Worm (Caenorhabditis elegans) whole organism, L3 larva: ENCODE measurements around the gene F09G2.1.

Experiments used
- aly-2 ChIP-seq: fragments of 150-350 bp; optimal IDR thresholded peaks from 2 replicates; lab custom pipeline; 2014; ENCODE audit warnings: missing biosample characterization, missing genetic modification characterization
- ama-1 ChIP-seq: fragments of 150-350 bp; optimal IDR thresholded peaks from 2 replicates; lab custom pipeline; 2018
- ceh-16 ChIP-seq: sonication (generic microtip); optimal IDR thresholded peaks from 2 replicates; lab custom pipeline; 2017; ENCODE audit warnings: missing biosample characterization, missing genetic modification characterization
- ceh-9 ChIP-seq: sonication (generic microtip); optimal IDR thresholded peaks from 2 replicates; lab custom pipeline; 2018; ENCODE audit warnings: missing biosample characterization, missing genetic modification characterization
- daf-12 ChIP-seq: fragments of 150-350 bp; optimal IDR thresholded peaks from 2 replicates; lab custom pipeline; 2014; ENCODE audit warnings: missing biosample characterization, missing genetic modification reagents, missing genetic modification characterization
- egl-27 ChIP-seq: sonication (generic microtip); optimal IDR thresholded peaks from 4 replicates; lab custom pipeline; 2017; ENCODE audit warnings: missing biosample characterization, missing genetic modification reagents, missing genetic modification characterization
- egl-5 ChIP-seq: fragments of 150-350 bp; optimal IDR thresholded peaks from 2 replicates; lab custom pipeline; 2017; ENCODE audit warnings: missing biosample characterization, missing genetic modification reagents, missing genetic modification characterization, inconsistent platforms
- elt-1 ChIP-seq: fragments of 150-350 bp; optimal IDR thresholded peaks from 2 replicates; lab custom pipeline; 2014; ENCODE audit warnings: missing biosample characterization, missing genetic modification characterization
- elt-2 ChIP-seq: sonication (generic microtip); optimal IDR thresholded peaks from 2 replicates; lab custom pipeline; 2016; ENCODE audit warnings: missing genetic modification reagents, mild to moderate bottlenecking, missing genetic modification characterization, missing compliant biosample characterization
- elt-3 ChIP-seq, 3 experiments: fragments of 150-350 bp in 1 of 3; sonication (generic microtip) in 2 of 3; optimal IDR thresholded peaks; 2 replicates in 2 of 3; 4 replicates in 1 of 3; lab custom pipeline; 2014 to 2017; ENCODE audit warnings: missing biosample characterization in 3 of 3, missing genetic modification characterization in 3 of 3
- eor-1 ChIP-seq, 2 experiments: fragments of 150-350 bp; optimal IDR thresholded peaks; 2 replicates each; lab custom pipeline; 2014 to 2018; ENCODE audit warnings: missing biosample characterization in 2 of 2, missing genetic modification characterization in 2 of 2
- hmg-11 ChIP-seq: sonication (generic microtip); optimal IDR thresholded peaks from 2 replicates; lab custom pipeline; 2016; ENCODE audit warnings: missing genetic modification characterization, missing compliant biosample characterization
- lin-15B ChIP-seq: fragments of 150-350 bp; optimal IDR thresholded peaks from 2 replicates; lab custom pipeline; 2014; ENCODE audit warnings: missing biosample characterization, missing genetic modification characterization
- lin-39 ChIP-seq: fragments of 150-350 bp; optimal IDR thresholded peaks from 2 replicates; lab custom pipeline; 2018; ENCODE audit warnings: missing biosample characterization, missing genetic modification reagents, missing genetic modification characterization
- mdl-1 ChIP-seq: fragments of 150-350 bp; optimal IDR thresholded peaks from 2 replicates; lab custom pipeline; 2014; ENCODE audit warnings: missing biosample characterization, missing genetic modification characterization
- nfya-1 ChIP-seq: sonication (generic microtip); optimal IDR thresholded peaks from 2 replicates; lab custom pipeline; 2017; ENCODE audit warnings: missing genetic modification characterization, mild to moderate bottlenecking, missing compliant biosample characterization, antibody characterized with exemption, moderate library complexity; ENCODE audit not compliant: insufficient read depth
- nhr-11 ChIP-seq: fragments of 150-350 bp; optimal IDR thresholded peaks from 2 replicates; lab custom pipeline; 2014; ENCODE audit warnings: missing biosample characterization, missing genetic modification characterization
- nhr-12 ChIP-seq: fragments of 150-350 bp; optimal IDR thresholded peaks from 2 replicates; lab custom pipeline; 2014; ENCODE audit warnings: missing biosample characterization, missing genetic modification characterization
- nhr-23 ChIP-seq: fragments of 150-350 bp; optimal IDR thresholded peaks from 2 replicates; lab custom pipeline; 2014; ENCODE audit warnings: missing biosample characterization, missing genetic modification reagents, missing genetic modification characterization
- nhr-28 ChIP-seq: fragments of 150-350 bp; optimal IDR thresholded peaks from 2 replicates; lab custom pipeline; 2014; ENCODE audit warnings: missing biosample characterization, missing genetic modification characterization
- nhr-43 ChIP-seq: sonication (generic microtip); optimal IDR thresholded peaks from 2 replicates; lab custom pipeline; 2016; ENCODE audit warnings: mild to moderate bottlenecking, missing genetic modification characterization, missing compliant biosample characterization; ENCODE audit not compliant: poor library complexity, severe bottlenecking
- nhr-67 ChIP-seq: fragments of 150-350 bp; optimal IDR thresholded peaks from 2 replicates; lab custom pipeline; 2014; ENCODE audit warnings: missing biosample characterization, missing genetic modification characterization
- nhr-76 ChIP-seq: fragments of 150-350 bp; sonication (generic microtip); optimal IDR thresholded peaks from 5 replicates; lab custom pipeline; 2014; ENCODE audit warnings: missing biosample characterization, missing genetic modification characterization
- nhr-77 ChIP-seq: fragments of 150-350 bp; optimal IDR thresholded peaks from 2 replicates; lab custom pipeline; 2014; ENCODE audit warnings: missing biosample characterization, missing genetic modification characterization
- pha-4 ChIP-seq: fragments of 150-350 bp; optimal IDR thresholded peaks from 2 replicates; lab custom pipeline; 2014; ENCODE audit warnings: missing biosample characterization, missing genetic modification reagents, missing genetic modification characterization
- pqm-1 ChIP-seq: fragments of 150-350 bp; optimal IDR thresholded peaks from 2 replicates; lab custom pipeline; 2017; ENCODE audit warnings: missing biosample characterization, missing genetic modification characterization, inconsistent platforms
- skn-1 ChIP-seq: fragments of 150-350 bp; optimal IDR thresholded peaks from 2 replicates; lab custom pipeline; 2014; ENCODE audit warnings: missing biosample characterization, missing genetic modification characterization
- snpc-4 ChIP-seq: fragments of 150-350 bp; optimal IDR thresholded peaks from 2 replicates; lab custom pipeline; 2014; ENCODE audit warnings: missing biosample characterization, missing genetic modification characterization
- tbx-2 ChIP-seq: sonication (generic microtip); optimal IDR thresholded peaks from 2 replicates; lab custom pipeline; 2016; ENCODE audit warnings: mild to moderate bottlenecking, missing genetic modification characterization, missing compliant biosample characterization
- unc-62 ChIP-seq: fragments of 150-350 bp; sonication (generic microtip); optimal IDR thresholded peaks from 4 replicates; lab custom pipeline; 2014; ENCODE audit warnings: missing biosample characterization, missing genetic modification reagents, missing genetic modification characterization
- ztf-11 ChIP-seq: fragments of 150-350 bp; optimal IDR thresholded peaks from 2 replicates; lab custom pipeline; 2014; ENCODE audit warnings: missing biosample characterization, missing genetic modification characterization
- ztf-4 ChIP-seq: fragments of 150-350 bp; optimal IDR thresholded peaks from 2 replicates; lab custom pipeline; 2014; ENCODE audit warnings: missing biosample characterization, missing genetic modification characterization

F09G2.1 gene

ce11 chrV:7239471-7239870, 39.4 kb downstream of the F09G2.1 start, which contains the start of gene C05C8.1:
C05C8.1 (plus strand) TSS chrV:7239771.
- TF ChIP-seq nhr-77 (tag; lab: Kevin White, UChicago) (no peak), aly-2 (tag; lab: Kevin White, UChicago) (no peak), skn-1 (no peak), eor-1 (tag; optimal IDR thresholded peaks at IDR 0.05; lab: Kevin White, UChicago) (no peak), nhr-12 (no peak), nhr-11 (no peak), elt-2 (no peak), ztf-4 (tag; lab: Kevin White, UChicago) (no peak), nhr-23 (no peak), elt-3 (tag; optimal IDR thresholded peaks at IDR 0.05; lab: Kevin White, UChicago) (no peak), egl-5 (tag; lab: Kevin White, UChicago) (no peak), nhr-28 (tag; lab: Kevin White, UChicago) (no peak), tbx-2 (tag; lab: Kevin White, UChicago) (no peak), hmg-11 (no peak), snpc-4 (tag; lab: Kevin White, UChicago) (no peak), daf-12 (tag; lab: Kevin White, UChicago) (no peak), pqm-1 (tag; lab: Kevin White, UChicago) (no peak), nfya-1 (tag; lab: Kevin White, UChicago) (no peak)

ce11 chrV:7246951-7247350, 46.9 kb downstream of the F09G2.1 start, which contains the start of gene C05C8.7:
C05C8.7 (minus strand) TSS chrV:7247050.
- TF ChIP-seq nhr-23, result peak; percentile 55
- no peak for TF ChIP-seq elt-1 (tag; lab: Kevin White, UChicago)
- TF ChIP-seq, all 47 proteins: peak for 1

ce11 chrV:7248227-7248953, 48.4 kb downstream of the F09G2.1 start:
- TF ChIP-seq lin-15B (tag; lab: Kevin White, UChicago), result no peak
- TF ChIP-seq lin-39 (tag; lab: Kevin White, UChicago), result no peak
- no peak for TF ChIP-seq ceh-9 (tag; lab: Kevin White, UChicago)
- no peak for TF ChIP-seq ama-1 (lab: Kevin White, UChicago)
- no peak for TF ChIP-seq nhr-11
- no peak for TF ChIP-seq snpc-4 (tag; lab: Kevin White, UChicago)
- TF ChIP-seq aly-2 (tag; lab: Kevin White, UChicago), result no peak
- no peak for TF ChIP-seq nhr-76 (tag; lab: Kevin White, UChicago)
- no peak for TF ChIP-seq unc-62 (GFP tag; lab: Kevin White, UChicago)
- TF ChIP-seq, all 47 proteins: peak for 0

- TF ChIP-seq nhr-12, result no peak
- no peak for TF ChIP-seq mdl-1 (tag; lab: Kevin White, UChicago)
- TF ChIP-seq pha-4 (tag; lab: Kevin White, UChicago), result no peak
- no peak for TF ChIP-seq egl-27 (tag; lab: Kevin White, UChicago)
- no peak for TF ChIP-seq aly-2 (tag; lab: Kevin White, UChicago)
- TF ChIP-seq nhr-43 (tag; lab: Kevin White, UChicago), result no peak
- no peak for TF ChIP-seq pqm-1 (tag; lab: Kevin White, UChicago)
- no peak for TF ChIP-seq ztf-11 (tag; lab: Kevin White, UChicago)
- TF ChIP-seq nhr-76 (tag; lab: Kevin White, UChicago), result no peak
- no peak for TF ChIP-seq egl-5 (tag; lab: Kevin White, UChicago)
- no peak for TF ChIP-seq ceh-9 (tag; lab: Kevin White, UChicago)
- TF ChIP-seq nhr-67 (tag; lab: Kevin White, UChicago), result no peak
- no peak for TF ChIP-seq ceh-16 (tag; lab: Kevin White, UChicago)
These were observed 55.1 kb downstream of the F09G2.1 start, which contains the start of gene C05C8.8 for ce11 chrV:7255095-7255494. C05C8.8 (minus strand) TSS chrV:7255195.
